Worm (Caenorhabditis elegans): ENCODE measurements around the gene lido-18.

The lido-18 gene

DNA sequence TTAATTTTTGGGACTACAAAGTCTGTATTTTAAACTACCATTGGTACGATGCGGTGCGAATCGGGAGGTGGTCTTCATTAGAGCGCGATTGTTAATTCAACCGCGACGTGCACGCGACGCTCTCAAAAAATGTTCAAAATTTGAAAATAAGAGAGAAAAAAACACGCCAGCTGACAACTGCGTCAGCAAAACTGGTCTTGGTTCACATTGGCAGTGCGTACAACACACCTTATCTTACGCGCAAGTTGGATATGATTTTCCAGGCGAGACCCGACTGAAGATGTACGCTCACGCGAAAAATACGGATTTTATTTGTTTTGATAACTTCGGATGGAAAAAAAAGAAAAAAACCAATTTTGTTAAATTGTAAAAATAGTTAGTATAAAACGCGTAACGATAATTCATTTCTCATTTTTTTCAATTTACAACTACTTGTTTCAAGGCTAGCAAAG, 49.9 kb downstream of the lido-18 start, which contains the start of gene C03B8.3 (continued):
- TF ChIP-seq nhr-85 (tag) = peak; percentile 27
- no peak for TF ChIP-seq ceh-90 (tag; optimal IDR thresholded peaks at IDR 0.05)
- peak; percentile 23 for TF ChIP-seq rnt-1 (tag; optimal IDR thresholded peaks at IDR 0.05)
- TF ChIP-seq snu-23 (GFP tag; optimal IDR thresholded peaks at IDR 0.05) = peak; percentile 15
- no peak for TF ChIP-seq grh-1 (GFP tag; IDR thresholded peaks at IDR 0.05)
- TF ChIP-seq nhr-71 (tag; optimal IDR thresholded peaks at IDR 0.05) = peak; percentile 48
- peak; percentile 28 to 34 for TF ChIP-seq lsy-2 (tag; optimal IDR thresholded peaks at IDR 0.05)
- no peak for TF ChIP-seq blmp-1 (tag; optimal IDR thresholded peaks at IDR 0.05)
- TF ChIP-seq vab-15 (tag; optimal IDR thresholded peaks at IDR 0.05) = no peak
- TF ChIP-seq pax-3 (tag; optimal IDR thresholded peaks at IDR 0.05) = no peak
- peak; percentile 34 to 39 for TF ChIP-seq lin-35 (GFP tag; optimal IDR thresholded peaks at IDR 0.05)
- peak; percentile 77 for TF ChIP-seq lin-13 (GFP tag; optimal IDR thresholded peaks at IDR 0.05)
- no peak for TF ChIP-seq irx-1 (tag; optimal IDR thresholded peaks at IDR 0.05)
- no peak for TF ChIP-seq elt-3 (tag; optimal IDR thresholded peaks at IDR 0.05)
- peak; percentile 5 for TF ChIP-seq swsn-7 (tag; optimal IDR thresholded peaks at IDR 0.05)
- no peak for TF ChIP-seq hlh-17 (GFP tag; optimal IDR thresholded peaks at IDR 0.05; ENCODE audit: borderline replicate concordance)

- no peak for TF ChIP-seq mep-1 (tag; optimal IDR thresholded peaks at IDR 0.05)
- TF ChIP-seq efl-1 (optimal IDR thresholded peaks at IDR 0.05) = no peak
- peak in 1 of 2 experiments; percentile 79 for TF ChIP-seq efl-1 (GFP tag; optimal IDR thresholded peaks at IDR 0.05 in 1 of 2)
Observed at ce11 chrIII:7716550-7716949, 54.5 kb downstream of the lido-18 start.
